Fruit fly (Drosophila melanogaster): ENCODE results near the gene Taf6.

The Taf6 gene

DNA sequence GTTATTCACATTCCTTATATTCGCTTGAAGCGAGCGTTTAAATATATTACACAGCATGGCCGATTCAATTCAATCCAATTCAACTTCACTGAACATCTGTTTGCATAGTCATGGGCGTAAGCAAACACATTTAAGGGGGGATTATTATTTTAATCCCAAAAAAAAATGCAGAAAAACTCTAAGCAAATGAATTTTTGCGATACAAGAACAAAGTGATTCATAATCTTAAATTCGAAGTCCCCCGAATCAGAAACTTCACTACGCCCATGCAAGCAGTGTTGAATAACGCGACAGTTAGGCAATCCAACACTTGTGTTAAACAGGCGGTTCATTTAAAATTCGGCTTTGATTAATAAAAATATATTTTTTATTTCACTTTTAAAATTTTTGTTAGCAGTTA is 8.5 kb upstream of the Taf6 start, which contains the start of gene CG14100:
Gene CG14100 (minus strand): TSS at position 103 of the 400 bp plus-strand sequence.
- TF ChIP-seq CG8478 (optimal IDR thresholded peaks at IDR 0.05) (no peak), pan (optimal IDR thresholded peaks at IDR 0.05) (no peak), usp (GFP tag; optimal IDR thresholded peaks at IDR 0.05) (no peak)

- TF ChIP-seq Dll (optimal IDR thresholded peaks at IDR 0.05) (no peak), EcR (GFP tag; optimal IDR thresholded peaks at IDR 0.05) (no peak), CG8478 (optimal IDR thresholded peaks at IDR 0.05) (no peak), pan (optimal IDR thresholded peaks at IDR 0.05) (no peak), usp (GFP tag; optimal IDR thresholded peaks at IDR 0.05) (no peak), psq (optimal IDR thresholded peaks at IDR 0.05) (no peak)
These were observed 2.5 kb downstream of the Taf6 start, which contains the start of gene CG9368 for dm6 chr3L:19601413-19601812. TSS of gene CG9368 (plus strand) at chr3L:19601633.

DNA sequence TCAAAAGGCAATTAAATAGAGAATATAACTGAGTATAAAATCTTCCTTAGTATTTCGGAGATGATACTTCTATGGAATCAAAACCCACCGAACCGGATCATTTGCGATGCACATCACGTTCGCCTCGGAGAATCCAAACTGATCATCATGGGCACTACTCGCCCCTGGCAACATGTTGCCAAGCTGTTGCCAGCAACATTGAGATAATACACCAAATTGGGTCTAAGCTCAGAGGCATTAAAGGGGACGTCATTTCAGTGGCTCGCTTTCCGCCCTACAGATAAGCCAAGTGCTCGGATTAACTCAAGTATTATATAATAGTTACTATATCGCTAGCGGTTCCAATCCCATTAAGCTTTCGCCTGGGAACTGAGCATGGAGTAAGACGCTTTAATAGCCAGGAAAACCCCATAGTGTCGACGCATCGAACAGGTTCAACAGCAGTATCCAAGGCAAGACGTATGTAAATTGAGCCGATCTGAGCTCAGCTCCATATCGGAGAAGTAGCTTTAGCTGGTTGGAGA is 7.1 kb downstream of the Taf6 start, which contains the start of the genes lush and CG9372:
Gene lush (minus strand): TSS at position 117 of the 524 bp plus-strand sequence.
Gene CG9372 (plus strand): TSS at position 235 of the 524 bp plus-strand sequence.
- TF ChIP-seq EcR (GFP tag; optimal IDR thresholded peaks at IDR 0.05): no peak
- no peak for TF ChIP-seq pan (optimal IDR thresholded peaks at IDR 0.05)
- no peak for TF ChIP-seq Dll (optimal IDR thresholded peaks at IDR 0.05)
- no peak for TF ChIP-seq psq (optimal IDR thresholded peaks at IDR 0.05)
- TF ChIP-seq CG8478 (optimal IDR thresholded peaks at IDR 0.05): no peak
- TF ChIP-seq usp (GFP tag; optimal IDR thresholded peaks at IDR 0.05): no peak

- TF ChIP-seq CG8478 (optimal IDR thresholded peaks at IDR 0.05): no peak
- no peak for TF ChIP-seq psq (optimal IDR thresholded peaks at IDR 0.05)
These were observed 13.3 kb downstream of the Taf6 start, which contains the start of the genes Lon and PIG-F for dm6 chr3L:19612172-19612571. TSS of gene Lon (minus strand) at chr3L:19612199. TSS of gene PIG-F (plus strand) at chr3L:19612455.

- TF ChIP-seq pan (optimal IDR thresholded peaks at IDR 0.05) (no peak), psq (optimal IDR thresholded peaks at IDR 0.05) (no peak), Dll (optimal IDR thresholded peaks at IDR 0.05) (no peak), usp (GFP tag; optimal IDR thresholded peaks at IDR 0.05) (no peak), EcR (GFP tag; optimal IDR thresholded peaks at IDR 0.05) (no peak), CG8478 (optimal IDR thresholded peaks at IDR 0.05) (no peak)
These were observed 19.4 kb downstream of the Taf6 start, which contains the start of gene asf1 for dm6 chr3L:19618072-19618958. TSS of gene asf1 (plus strand) at chr3L:19618894.

- no peak for TF ChIP-seq EcR (GFP tag; optimal IDR thresholded peaks at IDR 0.05)
- TF ChIP-seq Dll (optimal IDR thresholded peaks at IDR 0.05): no peak
- no peak for TF ChIP-seq CG8478 (optimal IDR thresholded peaks at IDR 0.05)
- no peak for TF ChIP-seq psq (optimal IDR thresholded peaks at IDR 0.05)
- no peak for TF ChIP-seq pan (optimal IDR thresholded peaks at IDR 0.05)
- no peak for TF ChIP-seq usp (GFP tag; optimal IDR thresholded peaks at IDR 0.05)
These were observed 31.8 kb downstream of the Taf6 start for dm6 chr3L:19630701-19631100.

DNA sequence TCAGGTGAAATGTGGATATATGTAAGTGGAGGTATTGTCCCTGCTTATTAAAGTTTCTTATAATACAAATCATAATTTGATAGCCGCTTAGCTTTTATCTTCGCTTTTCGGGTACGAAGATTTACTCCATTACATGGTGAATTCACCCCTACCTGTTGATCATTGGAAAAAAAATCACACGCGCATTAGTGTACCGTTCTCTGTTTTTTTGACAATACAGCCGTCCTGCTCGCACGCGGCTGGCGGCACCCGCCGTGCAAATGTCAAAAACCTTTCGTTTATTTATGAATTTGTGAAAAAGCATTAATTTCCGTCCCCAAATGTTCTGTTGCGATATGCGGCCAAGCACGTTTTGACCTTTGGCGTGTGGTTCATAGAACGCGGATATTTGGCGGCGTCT is 33.0 kb downstream of the Taf6 start:
- TF ChIP-seq CG8478 (optimal IDR thresholded peaks at IDR 0.05): no peak
- TF ChIP-seq EcR (GFP tag; optimal IDR thresholded peaks at IDR 0.05): no peak
- no peak for TF ChIP-seq psq (optimal IDR thresholded peaks at IDR 0.05)
- TF ChIP-seq usp (GFP tag; optimal IDR thresholded peaks at IDR 0.05): no peak
- no peak for TF ChIP-seq pan (optimal IDR thresholded peaks at IDR 0.05)
- TF ChIP-seq Dll (optimal IDR thresholded peaks at IDR 0.05): no peak

dm6 chr3L:19632766-19633632 is 34.1 kb downstream of the Taf6 start:
- TF ChIP-seq pan (optimal IDR thresholded peaks at IDR 0.05): no peak
- no peak for TF ChIP-seq psq (optimal IDR thresholded peaks at IDR 0.05)
- no peak for TF ChIP-seq usp (GFP tag; optimal IDR thresholded peaks at IDR 0.05)
- TF ChIP-seq EcR (GFP tag; optimal IDR thresholded peaks at IDR 0.05): no peak

- TF ChIP-seq usp (GFP tag; optimal IDR thresholded peaks at IDR 0.05): no peak
- TF ChIP-seq EcR (GFP tag; optimal IDR thresholded peaks at IDR 0.05): no peak
- no peak for TF ChIP-seq psq (optimal IDR thresholded peaks at IDR 0.05)
- no peak for TF ChIP-seq pan (optimal IDR thresholded peaks at IDR 0.05)
- no peak for TF ChIP-seq Dll (optimal IDR thresholded peaks at IDR 0.05)
- no peak for TF ChIP-seq CG8478 (optimal IDR thresholded peaks at IDR 0.05)
These were observed 36.0 kb downstream of the Taf6 start for dm6 chr3L:19634788-19635448.

dm6 chr3L:19635478-19635996 is 36.6 kb downstream of the Taf6 start, which contains the start of gene wnd:
TSS of gene wnd (minus strand) at chr3L:19635783.
- no peak for TF ChIP-seq EcR (GFP tag; optimal IDR thresholded peaks at IDR 0.05)
- TF ChIP-seq CG8478 (optimal IDR thresholded peaks at IDR 0.05): no peak
- TF ChIP-seq psq (optimal IDR thresholded peaks at IDR 0.05): no peak
- no peak for TF ChIP-seq Dll (optimal IDR thresholded peaks at IDR 0.05)
- no peak for TF ChIP-seq usp (GFP tag; optimal IDR thresholded peaks at IDR 0.05)
